Fruit fly (Drosophila melanogaster): ENCODE measurements around the gene Cad99C.

The Cad99C gene

DNA sequence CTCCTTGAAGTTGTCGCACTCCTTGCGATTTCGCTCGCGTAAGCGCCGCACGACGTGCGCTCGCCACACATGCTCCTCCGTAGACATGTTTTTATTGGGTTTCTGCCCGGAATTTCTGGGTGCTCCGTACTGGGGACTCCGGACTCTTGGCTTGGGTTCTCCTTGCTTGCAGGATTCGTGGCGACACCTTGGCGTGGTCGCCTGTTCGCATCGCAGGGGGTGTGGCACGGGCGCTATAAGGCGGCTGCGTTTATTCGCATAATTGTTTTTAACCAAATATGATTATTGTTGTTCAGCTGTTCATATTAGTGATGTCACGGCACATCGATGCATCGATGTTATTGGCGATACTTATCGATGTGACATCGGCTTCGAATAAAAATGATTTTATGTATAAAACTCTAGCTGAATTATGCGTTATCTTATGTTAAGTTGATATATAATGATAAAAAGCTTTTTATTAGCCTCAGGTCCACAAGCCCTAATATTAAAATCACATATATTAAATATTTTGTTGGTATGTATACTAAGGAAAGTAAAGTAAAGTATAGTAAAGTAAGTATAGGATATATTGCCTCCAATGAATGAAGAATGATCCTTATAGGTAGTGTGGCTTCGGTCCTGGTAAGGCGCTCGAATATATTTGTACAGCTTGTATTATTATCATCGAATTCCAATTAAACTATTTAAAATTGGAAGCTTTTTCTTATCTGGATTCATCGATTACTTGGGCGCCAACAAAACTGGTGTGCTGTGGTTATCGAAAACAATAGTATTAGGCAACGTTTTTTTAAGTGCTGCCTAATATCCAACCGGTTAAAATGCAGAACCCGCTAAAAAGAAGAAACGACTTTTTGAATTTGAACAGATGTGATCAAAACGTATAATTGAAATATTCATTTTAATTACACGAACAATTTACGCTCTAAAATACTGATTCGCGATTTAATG lies 6.4 kb upstream of the Cad99C start, which contains the start of gene Atg16:
TSS of gene Atg16 (minus strand) at position 343 of the 951 bp plus-strand sequence.
- TF ChIP-seq CTCF (optimal IDR thresholded peaks at IDR 0.05) (no peak), CG8478 (optimal IDR thresholded peaks at IDR 0.05) (no peak)

DNA sequence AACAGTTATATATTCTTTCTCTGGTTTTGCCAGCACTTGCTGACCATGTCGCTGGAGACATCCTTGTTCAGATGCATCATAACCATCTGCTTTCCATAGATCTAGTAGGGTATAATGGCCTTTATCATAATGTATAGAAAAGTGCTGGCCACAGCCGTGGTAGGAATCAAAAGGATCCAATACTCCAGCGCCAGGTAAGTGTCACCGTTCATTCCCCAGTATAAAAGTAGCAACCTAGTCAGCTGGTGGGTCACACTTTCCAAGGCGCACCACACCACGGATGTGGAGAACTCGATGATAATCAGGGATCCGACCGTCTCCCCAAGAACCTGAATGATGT lies 5.8 kb upstream of the Cad99C start, which contains the start of gene Prtl99C:
TSS of gene Prtl99C (plus strand) at position 241 of the 340 bp plus-strand sequence.
- no peak for TF ChIP-seq CTCF (optimal IDR thresholded peaks at IDR 0.05)
- no peak for TF ChIP-seq CG8478 (optimal IDR thresholded peaks at IDR 0.05)

DNA sequence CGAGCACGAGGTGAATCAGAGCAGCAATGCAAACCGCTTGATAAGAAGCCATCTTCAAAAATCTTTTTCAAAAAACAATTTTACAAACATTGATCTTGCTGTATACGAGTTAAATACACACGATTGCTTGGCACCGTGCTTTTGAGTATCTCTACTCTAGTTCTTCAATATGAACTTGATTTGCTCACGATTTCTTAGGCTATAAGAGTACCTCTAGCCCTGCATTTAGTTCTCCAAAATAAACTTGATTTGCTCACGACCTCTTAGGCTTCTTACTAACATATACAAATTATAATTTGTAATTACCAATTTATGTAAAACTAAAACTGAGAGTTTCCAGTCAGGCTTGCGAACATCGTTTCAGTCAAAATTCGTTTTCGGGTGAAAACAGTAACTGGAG lies 5.3 kb upstream of the Cad99C start, which contains the start of gene CG42592:
TSS of gene CG42592 (minus strand) at position 101 of the 400 bp plus-strand sequence.
- no peak for TF ChIP-seq CG8478 (optimal IDR thresholded peaks at IDR 0.05)
- TF ChIP-seq CTCF (optimal IDR thresholded peaks at IDR 0.05) = no peak

- no peak for TF ChIP-seq CG8478 (optimal IDR thresholded peaks at IDR 0.05)
- no peak for TF ChIP-seq CTCF (optimal IDR thresholded peaks at IDR 0.05)
Measured at dm6 chr3R:29837771-29838170, 3.7 kb upstream of the Cad99C start.

- TF ChIP-seq CTCF (optimal IDR thresholded peaks at IDR 0.05) (no peak), CG8478 (optimal IDR thresholded peaks at IDR 0.05) (no peak)
Measured at dm6 chr3R:29838751-29839150, 2.7 kb upstream of the Cad99C start.

DNA sequence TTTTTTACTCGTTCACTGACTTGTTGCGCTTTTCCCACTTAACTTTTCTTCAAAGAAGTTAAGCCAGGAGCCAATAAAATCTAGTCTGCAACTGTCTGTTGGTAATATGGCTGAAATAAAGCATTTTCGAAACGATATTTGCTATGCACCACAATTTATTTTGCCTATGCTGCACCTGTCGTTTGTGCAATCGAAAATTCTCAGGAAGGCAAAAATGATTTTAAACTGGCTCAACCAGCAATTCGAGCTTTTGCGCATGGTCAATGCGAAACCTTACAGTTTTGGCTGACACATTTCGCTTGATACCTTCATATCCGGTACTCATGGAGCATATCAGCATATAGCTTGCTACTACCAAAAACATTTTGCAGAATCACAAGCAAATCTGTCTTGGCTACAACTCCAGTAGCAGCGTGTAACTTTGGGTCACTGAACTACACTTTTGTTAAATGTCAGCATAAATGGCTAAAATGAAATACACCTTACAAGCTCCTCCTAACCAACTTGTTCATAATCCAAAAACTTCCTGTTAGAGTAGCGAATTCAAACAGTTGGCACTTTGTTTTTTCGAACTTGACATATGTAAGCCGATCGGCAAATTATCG lies 1.6 kb upstream of the Cad99C start:
- no peak for TF ChIP-seq CTCF (optimal IDR thresholded peaks at IDR 0.05)
- TF ChIP-seq CG8478 (optimal IDR thresholded peaks at IDR 0.05) = no peak

DNA sequence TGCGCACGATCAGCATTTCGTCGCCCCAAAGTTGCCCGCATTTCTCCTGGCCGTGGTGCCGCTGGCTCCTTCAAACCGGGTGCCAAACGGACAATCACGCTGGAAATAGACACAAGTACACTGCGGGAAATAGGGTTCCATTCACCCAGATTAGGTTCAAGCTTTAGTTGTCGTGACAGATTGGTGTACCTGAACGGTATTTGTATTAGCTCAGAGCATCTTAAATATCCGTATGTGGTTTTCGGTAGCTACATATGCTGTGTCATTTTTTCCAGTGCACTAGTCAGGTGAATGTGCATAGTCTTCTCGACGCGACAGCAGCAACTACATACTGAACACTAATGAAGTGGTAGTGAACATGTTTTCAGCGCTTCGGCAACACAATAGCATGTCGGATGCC lies 5.7 kb downstream of the Cad99C start:
- TF ChIP-seq CG8478 (optimal IDR thresholded peaks at IDR 0.05) = no peak

- TF ChIP-seq CG8478 (optimal IDR thresholded peaks at IDR 0.05) (no peak), CTCF (optimal IDR thresholded peaks at IDR 0.05) (peak in 1 of 2 experiments; percentile 49)
Measured at dm6 chr3R:29857228-29857627, 15.8 kb downstream of the Cad99C start, which contains the start of gene dgt1. Gene dgt1 (minus strand): TSS chr3R:29857491.

DNA sequence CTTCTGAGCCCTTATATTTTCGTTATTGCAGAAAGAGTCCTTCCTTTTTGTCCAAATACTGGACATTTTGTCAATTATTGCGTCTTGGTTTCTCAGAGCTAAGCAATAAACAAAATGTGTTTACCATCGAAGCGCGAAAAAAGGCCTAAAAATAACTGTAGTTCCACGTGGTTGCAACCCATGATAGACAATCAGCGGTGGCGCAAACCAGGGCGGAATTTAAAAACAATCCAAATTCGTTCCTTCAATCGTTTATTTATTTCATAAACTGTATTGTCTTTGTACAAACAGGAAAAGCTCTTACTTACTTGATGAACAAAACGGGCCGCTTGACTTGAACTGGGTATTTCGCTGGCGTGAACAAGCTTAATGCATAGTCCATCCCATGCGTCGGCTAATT lies 17.3 kb downstream of the Cad99C start, which contains the start of gene CG7824:
TSS of gene CG7824 (minus strand) at position 131 of the 400 bp plus-strand sequence.
- peak; percentile 27 to 43 for TF ChIP-seq CTCF (optimal IDR thresholded peaks at IDR 0.05)
- no peak for TF ChIP-seq CG8478 (optimal IDR thresholded peaks at IDR 0.05)

DNA sequence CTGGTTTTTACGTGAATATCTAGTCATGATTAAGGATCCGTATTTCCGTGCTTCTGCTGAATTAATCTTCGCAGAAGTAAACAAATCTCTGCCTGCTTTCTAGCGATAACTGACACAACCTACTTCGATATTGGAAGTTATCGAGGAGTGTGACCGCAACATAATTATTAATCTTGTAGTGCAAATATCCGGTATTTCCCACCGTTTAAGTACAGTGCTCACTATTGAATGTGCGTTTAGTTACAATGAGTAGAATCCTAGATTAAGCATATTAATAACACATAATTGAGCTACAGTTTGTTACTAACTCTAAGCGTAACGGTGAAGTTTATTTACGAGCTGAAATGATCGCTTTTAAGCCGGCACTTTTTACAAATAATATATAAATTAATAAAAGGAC lies 18.3 kb downstream of the Cad99C start:
- TF ChIP-seq CTCF (optimal IDR thresholded peaks at IDR 0.05) = no peak
- TF ChIP-seq CG8478 (optimal IDR thresholded peaks at IDR 0.05) = no peak

dm6 chr3R:29861432-29862249 lies 20.2 kb downstream of the Cad99C start, which contains the start of the genes CG15514 and RpS8:
Gene CG15514 (minus strand): TSS chr3R:29861494.
Gene RpS8 (plus strand): TSS chr3R:29861582.
- TF ChIP-seq CG8478 (optimal IDR thresholded peaks at IDR 0.05) (no peak), CTCF (optimal IDR thresholded peaks at IDR 0.05) (peak in 1 of 2 experiments; percentile 15)

dm6 chr3R:29862795-29863194 lies 21.3 kb downstream of the Cad99C start:
- TF ChIP-seq CG8478 (optimal IDR thresholded peaks at IDR 0.05) (no peak), CTCF (optimal IDR thresholded peaks at IDR 0.05) (no peak)

dm6 chr3R:29866706-29867105 lies 25.2 kb downstream of the Cad99C start:
- TF ChIP-seq CG8478 (optimal IDR thresholded peaks at IDR 0.05) = no peak
- no peak for TF ChIP-seq CTCF (optimal IDR thresholded peaks at IDR 0.05)

DNA sequence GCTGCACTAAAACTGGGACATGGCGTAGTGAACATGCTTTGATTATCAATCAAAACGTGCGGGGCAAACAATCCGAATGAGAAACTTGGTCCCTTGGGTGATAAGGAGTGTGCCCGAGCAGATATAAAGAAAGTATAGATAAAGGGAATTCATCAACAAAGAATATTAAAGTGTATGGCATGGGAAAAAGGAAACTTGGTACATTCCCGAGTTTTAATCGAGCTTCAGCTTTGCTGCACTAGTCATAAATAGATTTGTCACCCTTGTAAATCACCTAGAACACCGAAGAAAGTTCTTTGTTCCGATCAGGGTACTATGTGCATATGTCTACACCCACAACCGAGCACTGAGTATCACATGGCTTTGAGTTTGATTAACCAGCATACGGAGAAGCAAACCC lies 26.0 kb downstream of the Cad99C start:
- TF ChIP-seq CTCF (optimal IDR thresholded peaks at IDR 0.05) (no peak), CG8478 (optimal IDR thresholded peaks at IDR 0.05) (no peak)

dm6 chr3R:29867895-29868294 lies 26.4 kb downstream of the Cad99C start:
- TF ChIP-seq CTCF (optimal IDR thresholded peaks at IDR 0.05) (no peak), CG8478 (optimal IDR thresholded peaks at IDR 0.05) (no peak)
